Worm (Caenorhabditis elegans): Measurements from ENCODE around the gene mcd-1.
A peak's percentile ranks its signal among the peaks of the same experiment; 100 is the strongest.

mcd-1 gene

DNA sequence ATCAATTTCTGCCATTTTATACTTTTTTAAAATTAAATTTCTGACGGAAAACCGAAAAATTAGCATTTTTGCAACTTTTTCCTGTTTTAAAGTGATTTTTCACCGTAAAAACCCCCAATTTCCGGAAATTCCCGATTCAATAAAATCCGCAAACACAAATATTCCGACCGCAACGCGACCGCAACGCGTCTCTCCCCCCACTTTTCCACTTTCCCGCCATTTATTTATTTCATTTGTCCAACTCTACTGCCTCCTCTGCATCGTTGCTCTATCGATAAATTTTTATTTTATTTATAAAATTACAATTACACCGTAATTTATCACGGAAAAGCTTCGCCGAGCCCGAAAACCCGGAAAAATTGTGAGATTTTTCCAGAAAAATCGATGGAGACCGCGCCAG lies at the start of gene mcd-1:
Gene mcd-1 (plus strand): TSS at position 267 of the 400 bp plus-strand sequence.
- TF ChIP-seq ceh-30 (tag; optimal IDR thresholded peaks at IDR 0.05): peak; percentile 1
- TF ChIP-seq sox-4 (tag; optimal IDR thresholded peaks at IDR 0.05): no peak
- TF ChIP-seq mec-3 (tag; optimal IDR thresholded peaks at IDR 0.05; ENCODE audit: borderline replicate concordance): no peak
- TF ChIP-seq elt-4 (tag; optimal IDR thresholded peaks at IDR 0.05): no peak
- TF ChIP-seq ets-4 (tag; optimal IDR thresholded peaks at IDR 0.05): no peak
- no peak for TF ChIP-seq ama-1 (optimal IDR thresholded peaks at IDR 0.05)
- TF ChIP-seq Y22D7AL.16 (tag; optimal IDR thresholded peaks at IDR 0.05): no peak
- TF ChIP-seq elt-2 (tag; optimal IDR thresholded peaks at IDR 0.05): no peak
- TF ChIP-seq unc-3 (GFP tag; conservative IDR thresholded peaks at IDR 0.05): no peak
- no peak for TF ChIP-seq unc-3 (tag; optimal IDR thresholded peaks at IDR 0.05)
- peak; percentile 30 for TF ChIP-seq ceh-18 (tag; optimal IDR thresholded peaks at IDR 0.05)
- TF ChIP-seq pha-2 (tag; optimal IDR thresholded peaks at IDR 0.05): no peak
- no peak for TF ChIP-seq hlh-6 (tag; optimal IDR thresholded peaks at IDR 0.05)
- no peak for TF ChIP-seq tbx-2 (tag; optimal IDR thresholded peaks at IDR 0.05)
- no peak for TF ChIP-seq T23F11.4 (GFP tag; optimal IDR thresholded peaks at IDR 0.05)
- no peak for TF ChIP-seq tbx-7 (tag; optimal IDR thresholded peaks at IDR 0.05)
- no peak for TF ChIP-seq zip-5 (tag; optimal IDR thresholded peaks at IDR 0.05)
- TF ChIP-seq npax-4 (tag; optimal IDR thresholded peaks at IDR 0.05): no peak
- no peak for TF ChIP-seq che-1 (tag; optimal IDR thresholded peaks at IDR 0.05)
- no peak for TF ChIP-seq lin-11 (tag; optimal IDR thresholded peaks at IDR 0.05)
- no peak for TF ChIP-seq syd-9 (tag; optimal IDR thresholded peaks at IDR 0.05)
- TF ChIP-seq unc-55 (GFP tag; optimal IDR thresholded peaks at IDR 0.05): no peak
- no peak for TF ChIP-seq sox-2 (GFP tag; IDR thresholded peaks at IDR 0.05)
- TF ChIP-seq nfya-1 (tag; optimal IDR thresholded peaks at IDR 0.05): peak; percentile 47
- no peak for TF ChIP-seq ceh-24 (tag; optimal IDR thresholded peaks at IDR 0.05)
- peak; percentile 90 for TF ChIP-seq unc-42 (tag; optimal IDR thresholded peaks at IDR 0.05)
- TF ChIP-seq nhr-11 (tag; optimal IDR thresholded peaks at IDR 0.05): no peak
- TF ChIP-seq rnt-1 (tag; optimal IDR thresholded peaks at IDR 0.05): peak; percentile 28
- TF ChIP-seq hlh-30 (tag; optimal IDR thresholded peaks at IDR 0.05; ENCODE audit: insufficient read depth): no peak
- TF ChIP-seq ceh-31 (tag; optimal IDR thresholded peaks at IDR 0.05): no peak
- no peak for TF ChIP-seq hlh-8 (tag; optimal IDR thresholded peaks at IDR 0.05)
- TF ChIP-seq ceh-45 (GFP tag; IDR thresholded peaks at IDR 0.05): no peak
- no peak for TF ChIP-seq ceh-2 (tag; optimal IDR thresholded peaks at IDR 0.05)
- no peak for TF ChIP-seq K02D7.2 (tag; optimal IDR thresholded peaks at IDR 0.05)
- no peak for TF ChIP-seq fkh-10 (GFP tag; optimal IDR thresholded peaks at IDR 0.05)
- no peak for TF ChIP-seq ceh-22 (tag; optimal IDR thresholded peaks at IDR 0.05)
- no peak for TF ChIP-seq odd-2 (tag; optimal IDR thresholded peaks at IDR 0.05)
- no peak for TF ChIP-seq sdc-2 (tag; optimal IDR thresholded peaks at IDR 0.05)

DNA sequence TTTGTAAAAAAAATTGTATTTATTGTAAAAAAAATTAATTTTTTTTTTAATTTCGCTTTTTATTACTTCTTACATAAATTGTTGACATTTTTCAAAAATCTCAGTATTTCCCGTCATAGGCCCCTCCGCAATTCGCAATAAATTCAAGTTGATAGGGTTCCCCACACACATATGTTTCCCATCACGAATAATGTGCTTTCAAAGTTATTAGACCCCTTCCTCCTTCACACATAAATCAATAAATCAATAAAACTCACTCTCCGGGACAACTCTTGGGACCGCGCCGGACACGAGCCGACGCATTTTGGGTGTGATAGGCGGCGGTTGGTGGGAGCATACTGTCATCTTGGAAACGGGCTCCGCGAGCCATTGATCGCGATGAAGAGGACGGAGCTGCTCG lies 48.9 kb upstream of the mcd-1 start:
- TF ChIP-seq ceh-14 (tag; optimal IDR thresholded peaks at IDR 0.05) (no peak), ceh-9 (tag; optimal IDR thresholded peaks at IDR 0.05) (no peak), ceh-31 (tag; optimal IDR thresholded peaks at IDR 0.05) (no peak), fax-1 (tag; optimal IDR thresholded peaks at IDR 0.05) (no peak), nhr-11 (tag; optimal IDR thresholded peaks at IDR 0.05) (no peak), hlh-6 (tag; optimal IDR thresholded peaks at IDR 0.05) (no peak), hlh-8 (tag; optimal IDR thresholded peaks at IDR 0.05) (no peak), pha-4 (tag; optimal IDR thresholded peaks at IDR 0.05) (no peak), hlh-15 (tag; optimal IDR thresholded peaks at IDR 0.05) (no peak), npax-4 (tag; optimal IDR thresholded peaks at IDR 0.05) (no peak), fkh-10 (GFP tag; optimal IDR thresholded peaks at IDR 0.05) (no peak), ceh-6 (GFP tag; optimal IDR thresholded peaks at IDR 0.05) (no peak), ahr-1 (tag; optimal IDR thresholded peaks at IDR 0.05) (no peak), elt-4 (tag; optimal IDR thresholded peaks at IDR 0.05) (no peak), ceh-24 (tag; optimal IDR thresholded peaks at IDR 0.05) (no peak), ets-4 (tag; optimal IDR thresholded peaks at IDR 0.05) (no peak), tbx-2 (tag; optimal IDR thresholded peaks at IDR 0.05) (no peak), hlh-30 (tag; optimal IDR thresholded peaks at IDR 0.05; ENCODE audit: insufficient read depth) (no peak), pag-3 (tag; optimal IDR thresholded peaks at IDR 0.05; ENCODE audit: borderline replicate concordance) (no peak), ref-2 (tag; optimal IDR thresholded peaks at IDR 0.05) (no peak)

All from whole organism, late embryonic.